Fruit fly (Drosophila melanogaster) whole organism, wandering third instar larva: Measurements from ENCODE around the gene CG6749.
A peak's percentile ranks its signal among the peaks of the same experiment; 100 is the strongest.

Source experiments
- Hr83 ChIP-seq: fragments of 200-300 bp; sonication (Bioruptor generic); optimal IDR thresholded peaks from 2 replicates; lab custom pipeline; 2016; ENCODE audit warnings: missing biosample characterization, mild to moderate bottlenecking, missing genetic modification characterization, moderate library complexity; ENCODE audit not compliant: poor library complexity, severe bottlenecking
- Rel ChIP-seq, 2 experiments: fragments of 200-800 bp; sonication (Bioruptor generic) in 1 of 2; optimal IDR thresholded peaks; 2 replicates in 1 of 2; 3 replicates in 1 of 2; lab custom pipeline; 2016 to 2019; ENCODE audit warnings: mild to moderate bottlenecking in 2 of 2, missing biosample characterization in 2 of 2, missing genetic modification characterization in 2 of 2, moderate library complexity in 1 of 2
- Sp1 ChIP-seq: fragments of 200-800 bp; sonication (Bioruptor generic); optimal IDR thresholded peaks from 3 replicates; lab custom pipeline; 2019; ENCODE audit warnings: missing biosample characterization, mild to moderate bottlenecking, missing genetic modification characterization, moderate library complexity
- brk ChIP-seq: fragments of 200-800 bp; sonication (Bioruptor generic); optimal IDR thresholded peaks from 2 replicates; lab custom pipeline; 2016; ENCODE audit warnings: missing biosample characterization, mild to moderate bottlenecking, missing genetic modification characterization
- dsf ChIP-seq: sonication (Bioruptor generic); optimal IDR thresholded peaks from 2 replicates; lab custom pipeline; 2016; ENCODE audit warnings: missing biosample characterization, missing genetic modification characterization, borderline replicate concordance
- foxo ChIP-seq, 2 experiments: fragments of 200-800 bp; sonication (Bioruptor generic); optimal IDR thresholded peaks; 2 replicates in 1 of 2; 3 replicates in 1 of 2; lab custom pipeline; 2016 to 2017; ENCODE audit warnings: missing biosample characterization in 2 of 2, missing genetic modification characterization in 2 of 2

dm6 chr3L:9742342-9742741 lies 8.7 kb upstream of the CG6749 start:
- TF ChIP-seq dsf (GFP tag; lab: Kevin White, UChicago) (no peak), foxo (GFP tag; optimal IDR thresholded peaks at IDR 0.05; lab: Kevin White, UChicago) (peak in 1 of 2 experiments; percentile 66), Rel (GFP tag; optimal IDR thresholded peaks at IDR 0.05; lab: Kevin White, UChicago) (no peak), Rel (tag; optimal IDR thresholded peaks at IDR 0.05; lab: Kevin White, UChicago) (peak; percentile 6), Sp1 (GFP tag; lab: Kevin White, UChicago) (peak; percentile 60), Hr83 (GFP tag; lab: Kevin White, UChicago) (no peak), brk (GFP tag; lab: Kevin White, UChicago) (peak; percentile 26)
